Worm (Caenorhabditis elegans): Measurements from ENCODE around the gene frm-7.

The frm-7 gene

ce11 chrV:12287667-12288066 is 14.6 kb upstream of the frm-7 start:
- TF ChIP-seq unc-39 (tag; optimal IDR thresholded peaks at IDR 0.05) (no peak), jun-1 (tag; optimal IDR thresholded peaks at IDR 0.05) (no peak), unc-62 (GFP tag; optimal IDR thresholded peaks at IDR 0.05) (no peak), fos-1 (tag; optimal IDR thresholded peaks at IDR 0.05) (no peak), lin-39 (tag; optimal IDR thresholded peaks at IDR 0.05) (peak; percentile 42), nhr-67 (tag; optimal IDR thresholded peaks at IDR 0.05) (no peak), zag-1 (tag; optimal IDR thresholded peaks at IDR 0.05) (no peak), nhr-25 (tag; optimal IDR thresholded peaks at IDR 0.05) (no peak), fkh-10 (GFP tag; optimal IDR thresholded peaks at IDR 0.05) (peak; percentile 40), nhr-23 (tag; optimal IDR thresholded peaks at IDR 0.05) (no peak), skn-1 (tag; optimal IDR thresholded peaks at IDR 0.05) (no peak), nhr-43 (tag; optimal IDR thresholded peaks at IDR 0.05; ENCODE audit: poor library complexity, severe bottlenecking) (no peak), sea-2 (GFP tag; optimal IDR thresholded peaks at IDR 0.05) (no peak), R02D3.7 (tag; optimal IDR thresholded peaks at IDR 0.05) (no peak), aly-2 (tag; optimal IDR thresholded peaks at IDR 0.05) (no peak), nfya-1 (tag; optimal IDR thresholded peaks at IDR 0.05; ENCODE audit: insufficient read depth) (peak; percentile 25), mml-1 (tag; optimal IDR thresholded peaks at IDR 0.05) (no peak)

DNA sequence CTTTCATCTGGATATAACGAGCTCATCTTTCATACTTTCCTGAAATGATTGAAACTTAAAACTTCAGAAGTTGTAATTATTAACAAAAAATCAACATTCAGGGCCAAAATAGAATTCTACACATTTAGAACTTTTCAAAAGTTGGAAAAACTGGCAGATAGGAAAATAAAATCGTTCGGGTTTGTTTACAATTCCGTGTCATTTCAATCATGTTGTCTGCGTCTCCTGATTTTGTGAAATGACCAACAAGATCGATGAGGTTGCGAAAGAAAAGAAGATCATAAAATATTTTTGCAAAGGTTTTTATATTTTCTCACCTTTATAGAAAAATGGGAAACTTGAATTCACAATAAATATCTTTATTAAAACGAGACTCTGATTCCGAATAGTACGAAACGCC is 13.7 kb upstream of the frm-7 start, which contains the start of gene rskd-1:
rskd-1 (minus strand) TSS at position 39 of the 400 bp plus-strand sequence.
- no peak for TF ChIP-seq snpc-4 (tag; optimal IDR thresholded peaks at IDR 0.05)
- TF ChIP-seq fos-1 (tag; optimal IDR thresholded peaks at IDR 0.05), result no peak
- no peak for TF ChIP-seq elt-1 (tag; optimal IDR thresholded peaks at IDR 0.05)
- TF ChIP-seq elt-2 (tag; optimal IDR thresholded peaks at IDR 0.05), result peak; percentile 0
- TF ChIP-seq pha-4 (tag; optimal IDR thresholded peaks at IDR 0.05), result peak; percentile 95
- no peak for TF ChIP-seq nhr-11 (tag; optimal IDR thresholded peaks at IDR 0.05)
- no peak for TF ChIP-seq nhr-76 (tag; optimal IDR thresholded peaks at IDR 0.05)

DNA sequence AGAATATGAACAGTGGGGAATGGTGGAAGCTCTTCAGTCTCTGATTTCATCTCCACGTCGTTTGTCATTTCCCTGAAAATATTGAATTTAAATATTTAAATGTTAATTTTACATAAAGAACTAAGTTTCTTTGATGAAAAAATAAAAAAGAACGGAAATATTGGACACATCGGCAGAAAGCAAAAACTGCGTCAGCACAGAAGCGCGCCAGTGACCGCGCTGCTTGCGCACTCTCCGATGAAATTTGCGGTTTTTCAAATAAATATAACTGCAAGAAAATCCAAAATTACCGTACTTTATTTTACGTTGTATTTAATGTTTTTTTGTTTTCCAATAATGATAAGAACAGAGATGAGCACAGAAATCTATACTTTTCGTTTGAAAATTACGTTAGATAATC is 10.7 kb upstream of the frm-7 start, which contains the start of the genes srpa-68 and srh-16:
srpa-68 (minus strand) TSS at position 72 of the 400 bp plus-strand sequence.
srh-16 (plus strand) TSS at position 275 of the 400 bp plus-strand sequence.
- TF ChIP-seq aly-2 (tag; optimal IDR thresholded peaks at IDR 0.05), result peak; percentile 4
- TF ChIP-seq ceh-28 (tag; optimal IDR thresholded peaks at IDR 0.05), result peak; percentile 63
- TF ChIP-seq nhr-76 (tag; optimal IDR thresholded peaks at IDR 0.05), result no peak
- TF ChIP-seq nfya-1 (tag; optimal IDR thresholded peaks at IDR 0.05; ENCODE audit: insufficient read depth), result peak; percentile 89
- no peak for TF ChIP-seq daf-12 (tag; optimal IDR thresholded peaks at IDR 0.05)
- TF ChIP-seq nhr-77 (tag; optimal IDR thresholded peaks at IDR 0.05), result peak; percentile 52
- TF ChIP-seq snpc-4 (tag; optimal IDR thresholded peaks at IDR 0.05), result peak; percentile 87
- peak; percentile 41 for TF ChIP-seq elt-1 (tag; optimal IDR thresholded peaks at IDR 0.05)
- TF ChIP-seq pqm-1 (tag; optimal IDR thresholded peaks at IDR 0.05), result peak; percentile 37
- no peak for TF ChIP-seq ceh-9 (tag; optimal IDR thresholded peaks at IDR 0.05)
- peak; percentile 6 for TF ChIP-seq ztf-4 (tag; optimal IDR thresholded peaks at IDR 0.05)
- TF ChIP-seq skn-1 (tag; optimal IDR thresholded peaks at IDR 0.05), result peak; percentile 65
- peak; percentile 92 for TF ChIP-seq pha-4 (tag; optimal IDR thresholded peaks at IDR 0.05)
- TF ChIP-seq nhr-43 (tag; optimal IDR thresholded peaks at IDR 0.05; ENCODE audit: poor library complexity, severe bottlenecking), result peak; percentile 80
- peak; percentile 35 for TF ChIP-seq ama-1 (optimal IDR thresholded peaks at IDR 0.05)
- TF ChIP-seq nhr-25 (tag; optimal IDR thresholded peaks at IDR 0.05), result peak; percentile 70
- TF ChIP-seq elt-3 (tag; optimal IDR thresholded peaks at IDR 0.05), result no peak
- TF ChIP-seq tbx-2 (tag; optimal IDR thresholded peaks at IDR 0.05), result peak; percentile 87
- TF ChIP-seq nhr-11 (tag; optimal IDR thresholded peaks at IDR 0.05), result peak; percentile 56
- TF ChIP-seq elt-2 (tag; optimal IDR thresholded peaks at IDR 0.05), result peak; percentile 61
- no peak for TF ChIP-seq nhr-67 (tag; optimal IDR thresholded peaks at IDR 0.05)
- TF ChIP-seq zag-1 (tag; optimal IDR thresholded peaks at IDR 0.05), result peak; percentile 11
- TF ChIP-seq jun-1 (tag; optimal IDR thresholded peaks at IDR 0.05), result peak; percentile 74
- TF ChIP-seq eor-1 (tag; optimal IDR thresholded peaks at IDR 0.05), result no peak
- TF ChIP-seq ZK546.5 (tag; optimal IDR thresholded peaks at IDR 0.05), result peak; percentile 1
- peak; percentile 87 for TF ChIP-seq nhr-23 (tag; optimal IDR thresholded peaks at IDR 0.05)
- TF ChIP-seq unc-39 (tag; optimal IDR thresholded peaks at IDR 0.05), result no peak
- TF ChIP-seq nhr-12 (tag; optimal IDR thresholded peaks at IDR 0.05), result no peak
- no peak for TF ChIP-seq sea-2 (GFP tag; optimal IDR thresholded peaks at IDR 0.05)
- TF ChIP-seq lin-15B (tag; optimal IDR thresholded peaks at IDR 0.05), result peak; percentile 85
- no peak for TF ChIP-seq mml-1 (tag; optimal IDR thresholded peaks at IDR 0.05)
- TF ChIP-seq nhr-237 (tag; optimal IDR thresholded peaks at IDR 0.05), result no peak
- TF ChIP-seq mdl-1 (tag; optimal IDR thresholded peaks at IDR 0.05), result peak; percentile 5
- no peak for TF ChIP-seq unc-62 (GFP tag; optimal IDR thresholded peaks at IDR 0.05)
- no peak for TF ChIP-seq fos-1 (tag; optimal IDR thresholded peaks at IDR 0.05)
- no peak for TF ChIP-seq ztf-11 (tag; optimal IDR thresholded peaks at IDR 0.05)
- peak; percentile 70 for TF ChIP-seq lin-39 (tag; optimal IDR thresholded peaks at IDR 0.05)
- TF ChIP-seq egl-27 (tag; optimal IDR thresholded peaks at IDR 0.05), result no peak
- TF ChIP-seq nhr-28 (tag; optimal IDR thresholded peaks at IDR 0.05), result no peak
- peak; percentile 93 for TF ChIP-seq hmg-11 (tag; optimal IDR thresholded peaks at IDR 0.05)
- TF ChIP-seq egl-5 (tag; optimal IDR thresholded peaks at IDR 0.05), result peak; percentile 58
- peak; percentile 86 for TF ChIP-seq R02D3.7 (tag; optimal IDR thresholded peaks at IDR 0.05)
- no peak for TF ChIP-seq fkh-2 (tag; optimal IDR thresholded peaks at IDR 0.05)
- peak; percentile 21 for TF ChIP-seq fkh-10 (GFP tag; optimal IDR thresholded peaks at IDR 0.05)
- peak; percentile 49 for TF ChIP-seq ceh-82 (tag; optimal IDR thresholded peaks at IDR 0.05)
- TF ChIP-seq ceh-16 (tag; optimal IDR thresholded peaks at IDR 0.05), result no peak

Measured in whole organism, L3 larva.